Fruit fly (Drosophila melanogaster): ENCODE data around the gene Hsp60B.

Gene Hsp60B

dm6 chr2L:724746-725145 lies 3.4 kb upstream of the Hsp60B start:
- TF ChIP-seq Pif1B (GFP tag; optimal IDR thresholded peaks at IDR 0.05) (no peak), D1 (tag; optimal IDR thresholded peaks at IDR 0.05) (no peak), fd96Ca (GFP tag; IDR thresholded peaks at IDR 0.05) (no peak), CG12605 (GFP tag; IDR thresholded peaks at IDR 0.05) (no peak), CG8159 (tag; optimal IDR thresholded peaks at IDR 0.05) (no peak), Pif1A (GFP tag; optimal IDR thresholded peaks at IDR 0.05) (peak; percentile 16), CG4496 (GFP tag; IDR thresholded peaks at IDR 0.05) (no peak), CG9948 (tag; optimal IDR thresholded peaks at IDR 0.05) (no peak), CG8301 (tag; optimal IDR thresholded peaks at IDR 0.05) (peak; percentile 12), CG13204 (GFP tag; optimal IDR thresholded peaks at IDR 0.05) (no peak), CG17806 (tag; optimal IDR thresholded peaks at IDR 0.05) (no peak), EcR (GFP tag; optimal IDR thresholded peaks at IDR 0.05) (no peak), CG32121 (GFP tag; IDR thresholded peaks at IDR 0.05) (no peak), CG10348 (GFP tag; IDR thresholded peaks at IDR 0.05) (no peak), gl (tag; optimal IDR thresholded peaks at IDR 0.05) (no peak), CG14655 (GFP tag; optimal IDR thresholded peaks at IDR 0.05) (peak; percentile 6), CG34367 (tag; optimal IDR thresholded peaks at IDR 0.05) (no peak), CG15710 (tag; optimal IDR thresholded peaks at IDR 0.05) (no peak)

DNA sequence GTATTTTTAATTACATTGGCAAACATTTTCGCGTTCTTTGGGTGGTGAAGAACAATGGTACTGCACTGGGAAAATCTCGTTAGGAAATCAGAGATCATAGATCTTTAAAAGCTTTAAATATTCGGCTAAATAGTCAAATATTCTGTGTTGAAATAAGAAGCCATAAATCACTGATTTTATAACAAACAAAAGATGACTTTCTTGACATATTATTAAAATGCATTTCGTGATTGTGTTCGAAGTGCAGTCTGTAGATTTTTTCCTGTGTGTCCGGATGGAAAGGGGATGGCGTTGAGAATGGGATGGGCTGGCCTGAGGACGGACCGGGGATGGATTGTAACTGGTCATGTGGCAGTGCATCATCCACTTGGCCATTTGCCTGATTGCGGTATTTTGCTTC lies 3.9 kb downstream of the Hsp60B start:
- TF ChIP-seq CG13204 (GFP tag; optimal IDR thresholded peaks at IDR 0.05) (no peak), CG14655 (GFP tag; optimal IDR thresholded peaks at IDR 0.05) (peak; percentile 51), CG8301 (tag; optimal IDR thresholded peaks at IDR 0.05) (peak; percentile 36)

DNA sequence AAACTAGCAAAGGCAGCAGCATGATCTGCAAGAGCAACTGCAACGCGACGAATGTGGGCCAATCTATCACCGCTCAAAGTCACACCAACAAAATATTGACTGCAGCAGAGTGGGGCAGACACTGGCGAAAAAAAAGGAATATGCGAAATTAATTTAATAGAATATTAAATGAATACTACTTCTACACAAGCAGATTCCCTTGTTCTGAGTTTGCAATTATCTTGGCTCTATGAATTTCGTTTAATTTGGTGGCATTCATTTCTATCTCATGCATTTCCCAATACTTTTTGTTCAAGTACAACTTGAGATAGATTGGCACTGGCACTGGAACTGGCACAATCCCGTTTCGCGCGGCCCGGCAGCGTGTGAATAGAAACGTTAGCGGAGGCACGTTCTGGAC lies 6.0 kb downstream of the Hsp60B start:
- TF ChIP-seq rn (GFP tag; IDR thresholded peaks at IDR 0.05): no peak
- TF ChIP-seq CG9948 (tag; optimal IDR thresholded peaks at IDR 0.05): no peak
- TF ChIP-seq Pif1A (GFP tag; optimal IDR thresholded peaks at IDR 0.05): no peak
- TF ChIP-seq CG13204 (GFP tag; optimal IDR thresholded peaks at IDR 0.05): no peak
- no peak for TF ChIP-seq CG10348 (GFP tag; IDR thresholded peaks at IDR 0.05)
- TF ChIP-seq fd96Ca (GFP tag; IDR thresholded peaks at IDR 0.05): peak; percentile 58; the same call in 2 of the 3 replicates
- TF ChIP-seq CG8301 (tag; optimal IDR thresholded peaks at IDR 0.05): peak; percentile 77
- no peak for TF ChIP-seq EcR (GFP tag; optimal IDR thresholded peaks at IDR 0.05)
- TF ChIP-seq CG12605 (GFP tag; IDR thresholded peaks at IDR 0.05): no peak
- no peak for TF ChIP-seq CG15710 (tag; optimal IDR thresholded peaks at IDR 0.05)
- no peak for TF ChIP-seq CG8159 (tag; optimal IDR thresholded peaks at IDR 0.05)
- no peak for TF ChIP-seq CG17806 (tag; optimal IDR thresholded peaks at IDR 0.05)
- no peak for TF ChIP-seq CG34367 (tag; optimal IDR thresholded peaks at IDR 0.05)
- TF ChIP-seq CG14655 (GFP tag; optimal IDR thresholded peaks at IDR 0.05): peak; percentile 80
- TF ChIP-seq gl (tag; optimal IDR thresholded peaks at IDR 0.05): no peak
- no peak for TF ChIP-seq D1 (tag; optimal IDR thresholded peaks at IDR 0.05)
- TF ChIP-seq Pif1B (GFP tag; optimal IDR thresholded peaks at IDR 0.05): no peak
- peak; percentile 78 for TF ChIP-seq CG4496 (GFP tag; IDR thresholded peaks at IDR 0.05)
- peak; percentile 72 for TF ChIP-seq Ets98B (GFP tag; IDR thresholded peaks at IDR 0.05)
- TF ChIP-seq Snoo (tag; optimal IDR thresholded peaks at IDR 0.05): no peak
- TF ChIP-seq CG32121 (GFP tag; IDR thresholded peaks at IDR 0.05): no peak; the same call in 1 of the 2 replicates

- TF ChIP-seq fd96Ca (GFP tag; IDR thresholded peaks at IDR 0.05): no peak; the same call in 2 of the 3 replicates
- TF ChIP-seq Ets98B (GFP tag; IDR thresholded peaks at IDR 0.05): 0 out of 2 replicates have a peak, but pooled peaks have one; percentile 23
- TF ChIP-seq CG32121 (GFP tag; IDR thresholded peaks at IDR 0.05): 0 out of 2 replicates have a peak, but pooled peaks have one; percentile 28
- peak; percentile 52; the same call in 2 of the 3 replicates for TF ChIP-seq CG4496 (GFP tag; IDR thresholded peaks at IDR 0.05)
- no peak for TF ChIP-seq EcR (GFP tag; optimal IDR thresholded peaks at IDR 0.05)
Measured at dm6 chr2L:735772-736171, 7.6 kb downstream of the Hsp60B start.

- TF ChIP-seq Pif1B (GFP tag; optimal IDR thresholded peaks at IDR 0.05) (no peak), CG10348 (GFP tag; IDR thresholded peaks at IDR 0.05) (no peak), CG4496 (GFP tag; IDR thresholded peaks at IDR 0.05) (no peak), D1 (tag; optimal IDR thresholded peaks at IDR 0.05) (peak; percentile 15), Snoo (tag; optimal IDR thresholded peaks at IDR 0.05) (no peak), fd96Ca (GFP tag; IDR thresholded peaks at IDR 0.05) (no peak), Pif1A (GFP tag; optimal IDR thresholded peaks at IDR 0.05) (no peak)
Measured at dm6 chr2L:740031-740430, 11.9 kb downstream of the Hsp60B start.

DNA sequence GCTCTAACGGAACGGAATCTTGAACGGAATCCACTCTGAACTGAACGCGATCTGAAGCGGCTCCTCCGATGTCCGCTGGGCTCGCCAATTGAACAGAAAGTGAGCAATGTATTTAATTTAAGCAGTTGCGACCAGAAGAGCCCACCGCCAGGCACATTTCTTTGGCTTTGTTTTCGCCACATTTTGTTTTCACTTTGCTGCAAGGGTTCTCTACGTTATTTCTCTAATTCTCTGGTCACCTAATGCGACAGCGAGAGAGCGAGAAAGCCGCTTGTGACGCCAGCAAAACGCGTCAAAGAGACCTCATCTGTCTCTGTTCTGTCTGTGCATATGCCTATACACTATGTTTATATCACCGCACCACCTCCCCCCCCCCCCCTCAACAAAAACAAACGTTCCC lies 16.1 kb downstream of the Hsp60B start, which contains the start of gene Eaat2:
Gene Eaat2, minus strand, starts transcription at position 101 of the 400 bp plus-strand sequence.
- TF ChIP-seq CG10348 (GFP tag; IDR thresholded peaks at IDR 0.05) (no peak), Ets98B (GFP tag; IDR thresholded peaks at IDR 0.05) (no peak), CG13204 (GFP tag; optimal IDR thresholded peaks at IDR 0.05) (no peak), Snoo (tag; optimal IDR thresholded peaks at IDR 0.05) (no peak), rn (GFP tag; IDR thresholded peaks at IDR 0.05) (no peak), CG12605 (GFP tag; IDR thresholded peaks at IDR 0.05) (no peak), CG14655 (GFP tag; optimal IDR thresholded peaks at IDR 0.05) (no peak), Pif1B (GFP tag; optimal IDR thresholded peaks at IDR 0.05) (no peak), EcR (GFP tag; optimal IDR thresholded peaks at IDR 0.05) (no peak), CG34367 (tag; optimal IDR thresholded peaks at IDR 0.05) (no peak), Pif1A (GFP tag; optimal IDR thresholded peaks at IDR 0.05) (no peak), CG32121 (GFP tag; IDR thresholded peaks at IDR 0.05) (no peak), D1 (tag; optimal IDR thresholded peaks at IDR 0.05) (no peak), CG4496 (GFP tag; IDR thresholded peaks at IDR 0.05) (no peak), gl (tag; optimal IDR thresholded peaks at IDR 0.05) (no peak)

DNA sequence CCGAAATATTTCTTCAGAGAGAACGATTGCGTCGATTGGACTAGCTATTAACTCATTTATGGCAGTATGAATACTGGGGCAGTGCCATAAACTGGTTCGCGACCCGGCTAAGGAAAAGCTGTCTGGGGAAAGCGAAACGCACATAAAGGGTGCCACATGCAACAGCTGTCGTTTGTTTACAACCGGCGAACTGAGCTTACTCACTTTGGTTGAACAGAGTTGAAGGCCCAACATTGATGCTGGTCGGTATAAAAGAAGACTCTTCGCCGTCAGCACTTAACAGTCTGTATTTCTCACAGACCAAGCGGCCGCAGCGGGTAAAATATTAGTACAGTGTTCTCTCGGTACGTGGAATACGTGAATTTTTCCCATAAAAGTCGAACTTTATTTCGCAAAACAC lies 17.6 kb downstream of the Hsp60B start:
- no peak for TF ChIP-seq CG10348 (GFP tag; IDR thresholded peaks at IDR 0.05)
- peak; percentile 35; the same call in 1 of the 3 replicates for TF ChIP-seq CG4496 (GFP tag; IDR thresholded peaks at IDR 0.05)
- peak; percentile 31; the same call in 1 of the 3 replicates for TF ChIP-seq fd96Ca (GFP tag; IDR thresholded peaks at IDR 0.05)
- TF ChIP-seq CG32121 (GFP tag; IDR thresholded peaks at IDR 0.05): 0 out of 2 replicates have a peak, but pooled peaks have one; percentile 17
- peak; percentile 35 for TF ChIP-seq CG14655 (GFP tag; optimal IDR thresholded peaks at IDR 0.05)
- TF ChIP-seq Snoo (tag; optimal IDR thresholded peaks at IDR 0.05): no peak
- TF ChIP-seq CG8301 (tag; optimal IDR thresholded peaks at IDR 0.05): peak; percentile 6
- no peak for TF ChIP-seq CG34367 (tag; optimal IDR thresholded peaks at IDR 0.05)
- no peak for TF ChIP-seq CG8159 (tag; optimal IDR thresholded peaks at IDR 0.05)
- TF ChIP-seq Pif1A (GFP tag; optimal IDR thresholded peaks at IDR 0.05): no peak
- TF ChIP-seq Pif1B (GFP tag; optimal IDR thresholded peaks at IDR 0.05): no peak
- no peak for TF ChIP-seq CG13204 (GFP tag; optimal IDR thresholded peaks at IDR 0.05)
- TF ChIP-seq CG15710 (tag; optimal IDR thresholded peaks at IDR 0.05): no peak
- TF ChIP-seq D1 (tag; optimal IDR thresholded peaks at IDR 0.05): no peak
- TF ChIP-seq gl (tag; optimal IDR thresholded peaks at IDR 0.05): no peak
- TF ChIP-seq EcR (GFP tag; optimal IDR thresholded peaks at IDR 0.05): no peak
- 0 out of 2 replicates have a peak, but pooled peaks have one; percentile 22 for TF ChIP-seq CG12605 (GFP tag; IDR thresholded peaks at IDR 0.05)

Data from whole organism, pupa.